Fruit fly (Drosophila melanogaster) Kc167 (cell line): ENCODE measurements around the gene CG10026.

Experiments
- Myc ChIP-seq: fragments of >200 bp; optimal IDR thresholded peaks from 2 replicates; lab custom pipeline; 2017; ENCODE audit warnings: missing external identifiers
- Sin3A ChIP-seq: fragments of >200 bp; optimal IDR thresholded peaks from 2 replicates; lab custom pipeline; 2018; ENCODE audit warnings: missing external identifiers
- h ChIP-seq: fragments of >200 bp; optimal IDR thresholded peaks from 3 replicates; lab custom pipeline; 2018; ENCODE audit warnings: missing external identifiers
- insv ChIP-seq: fragments of >200 bp; optimal IDR thresholded peaks from 3 replicates; lab custom pipeline; 2018; ENCODE audit warnings: missing external identifiers

DNA sequence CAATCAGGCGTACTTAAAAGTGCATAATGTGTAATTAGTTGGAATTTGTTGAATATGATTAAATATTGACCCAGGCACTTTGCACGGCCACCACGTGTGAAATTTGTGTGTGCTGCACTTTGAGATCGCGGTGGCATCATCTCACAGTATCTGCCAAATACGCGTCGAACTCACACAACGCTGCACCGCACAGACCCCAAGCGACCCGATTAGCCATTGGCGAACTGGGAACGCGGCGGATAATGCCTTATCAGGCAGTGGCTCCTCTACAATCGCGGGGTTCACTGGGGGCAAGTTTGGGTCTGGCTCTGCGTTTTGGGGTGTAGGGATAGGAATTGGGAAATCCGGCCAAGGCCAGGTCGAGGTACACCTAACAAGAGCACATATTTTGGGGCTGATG is 1.2 kb downstream of the CG10026 start:
- TF ChIP-seq Sin3A (lab: Kevin White, UChicago) (no peak), h (lab: Kevin White, UChicago) (no peak), Myc (no peak), insv (lab: Kevin White, UChicago) (no peak)
